Worm (Caenorhabditis elegans): ENCODE data around the gene F54B11.4.

- TF ChIP-seq efl-1 (GFP tag; optimal IDR thresholded peaks at IDR 0.05) (no peak), nfyb-1 (GFP tag; IDR thresholded peaks at IDR 0.05) (no peak), ceh-91 (GFP tag; IDR thresholded peaks at IDR 0.05) (no peak), lsl-1 (GFP tag; optimal IDR thresholded peaks at IDR 0.05) (no peak), pha-4 (tag; optimal IDR thresholded peaks at IDR 0.05) (no peak), Y53G8AR.9 (GFP tag; conservative IDR thresholded peaks at IDR 0.05) (no peak), ets-4 (GFP tag; optimal IDR thresholded peaks at IDR 0.05) (no peak), sdz-38 (tag; optimal IDR thresholded peaks at IDR 0.05) (no peak), lag-1 (GFP tag; IDR thresholded peaks at IDR 0.05) (no peak), madf-6 (GFP tag; IDR thresholded peaks at IDR 0.05) (no peak), ceh-58 (GFP tag; IDR thresholded peaks at IDR 0.05) (no peak), let-607 (tag; optimal IDR thresholded peaks at IDR 0.05) (no peak), F23B12.7 (tag; optimal IDR thresholded peaks at IDR 0.05; ENCODE audit: insufficient read depth) (no peak)
Measured at ce11 chrX:13615181-13615580, 22.7 kb downstream of the F54B11.4 start.

Data from whole organism, young adult.